Fruit fly (Drosophila melanogaster): ENCODE data around the gene CG33267.
"Not testable (repeated sequence)": the region's sequence is repeated elsewhere in the genome, so short reads cannot be mapped to it uniquely, and the experiment has no call there.

The CG33267 gene

dm6 chr3L:11557209-11557608 lies 7.1 kb upstream of the CG33267 start:
- TF ChIP-seq Crg-1 (GFP tag; optimal IDR thresholded peaks at IDR 0.05), result no peak
- TF ChIP-seq CG12768 (GFP tag; optimal IDR thresholded peaks at IDR 0.05), result peak; percentile 81

DNA sequence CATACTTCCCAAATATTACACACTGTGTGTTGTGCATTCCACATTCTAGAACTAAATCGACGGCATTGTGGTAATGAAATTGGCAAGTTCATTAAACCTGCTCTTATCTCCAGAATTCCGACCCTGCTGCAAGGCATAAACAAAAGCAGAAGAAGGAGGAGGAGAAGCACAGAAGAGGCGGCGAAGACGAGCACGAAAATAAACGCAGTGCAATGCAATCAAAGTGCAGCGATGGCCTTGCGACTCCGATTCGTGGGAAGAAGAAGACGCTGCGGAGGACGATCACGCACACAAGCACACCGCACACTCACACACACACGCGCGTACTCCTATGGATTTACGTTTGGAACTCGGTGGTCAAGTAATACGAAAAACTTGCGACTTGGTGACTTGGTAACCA lies 3.4 kb upstream of the CG33267 start:
- TF ChIP-seq CG14711 (tag; optimal IDR thresholded peaks at IDR 0.05), result no peak
- TF ChIP-seq Hr96 (GFP tag; optimal IDR thresholded peaks at IDR 0.05), result no peak
- TF ChIP-seq tj (GFP tag; optimal IDR thresholded peaks at IDR 0.05), result peak; percentile 22
- no peak for TF ChIP-seq cnc (optimal IDR thresholded peaks at IDR 0.05)
- no peak for TF ChIP-seq Mnt (GFP tag; optimal IDR thresholded peaks at IDR 0.05)
- TF ChIP-seq pad (GFP tag; optimal IDR thresholded peaks at IDR 0.05), result no peak
- TF ChIP-seq CG1620 (GFP tag; optimal IDR thresholded peaks at IDR 0.05), result no peak

DNA sequence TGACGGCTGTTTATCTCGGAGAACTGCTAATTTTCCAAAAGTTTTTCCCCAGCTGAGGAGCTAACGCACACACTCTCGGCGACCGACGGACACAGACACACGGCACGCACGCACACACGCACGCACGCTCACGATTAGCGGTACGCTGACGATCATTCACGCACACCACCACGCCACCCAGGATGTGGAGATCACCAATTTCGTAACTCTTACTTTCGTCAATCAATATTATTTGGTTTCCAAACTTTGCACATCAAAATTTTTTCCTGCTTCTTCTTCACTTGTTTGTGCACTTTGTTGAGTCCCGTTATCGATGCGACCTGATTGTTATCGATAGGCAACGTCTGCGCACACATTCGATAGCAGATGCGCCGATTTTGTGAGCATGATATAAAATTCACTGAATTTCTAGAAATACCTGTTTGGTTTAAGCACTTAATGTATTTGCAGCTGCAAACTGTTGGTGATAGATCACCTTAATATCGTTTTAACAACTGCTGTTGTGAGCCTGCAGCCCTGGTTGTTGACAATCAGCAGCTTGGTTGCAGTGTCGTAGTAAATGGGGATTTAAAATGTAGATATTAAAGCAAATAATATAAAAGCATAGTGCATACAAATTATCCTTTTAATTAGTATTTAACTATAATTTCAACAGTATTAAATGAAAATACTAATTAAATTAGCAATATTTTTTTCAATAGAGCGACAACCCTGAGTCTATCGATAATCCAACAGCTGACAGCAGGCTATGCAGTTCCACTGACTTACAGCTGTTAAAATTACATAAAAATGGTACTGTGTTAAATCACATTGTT lies 2.1 kb upstream of the CG33267 start, which contains the start of the genes CG7394 and Mob2:
TSS of gene CG7394 (plus strand) at position 51 of the 815 bp plus-strand sequence.
TSS of gene Mob2 (minus strand) at position 288 of the 815 bp plus-strand sequence.
- peak; percentile 94 for TF ChIP-seq CG11617 (GFP tag; optimal IDR thresholded peaks at IDR 0.05)
- TF ChIP-seq Crg-1 (GFP tag; optimal IDR thresholded peaks at IDR 0.05), result peak; percentile 84
- peak; percentile 83 for TF ChIP-seq ovo (GFP tag; optimal IDR thresholded peaks at IDR 0.05)
- peak; percentile 92 for TF ChIP-seq CG5204 (GFP tag; optimal IDR thresholded peaks at IDR 0.05)
- TF ChIP-seq cic (GFP tag; optimal IDR thresholded peaks at IDR 0.05), result peak; percentile 53
- TF ChIP-seq tj (GFP tag; optimal IDR thresholded peaks at IDR 0.05), result peak; percentile 76
- TF ChIP-seq Mnt (GFP tag; optimal IDR thresholded peaks at IDR 0.05), result peak; percentile 80
- peak; percentile 88 for TF ChIP-seq toe (GFP tag; optimal IDR thresholded peaks at IDR 0.05)
- peak; percentile 87 for TF ChIP-seq CG12768 (GFP tag; optimal IDR thresholded peaks at IDR 0.05)
- peak; percentile 95 for TF ChIP-seq CG7045 (GFP tag; optimal IDR thresholded peaks at IDR 0.05)
- TF ChIP-seq cnc (optimal IDR thresholded peaks at IDR 0.05), result no peak
- peak; percentile 97 for TF ChIP-seq bab1 (GFP tag; optimal IDR thresholded peaks at IDR 0.05)
- TF ChIP-seq CG14711 (tag; optimal IDR thresholded peaks at IDR 0.05), result peak; percentile 99
- peak; percentile 82 for TF ChIP-seq CG1620 (GFP tag; optimal IDR thresholded peaks at IDR 0.05)
- peak; percentile 86 for TF ChIP-seq Clk (GFP tag; optimal IDR thresholded peaks at IDR 0.05)
- TF ChIP-seq Hr96 (GFP tag; optimal IDR thresholded peaks at IDR 0.05), result peak; percentile 78
- peak; percentile 91 for TF ChIP-seq CG33017 (tag; optimal IDR thresholded peaks at IDR 0.05)
- TF ChIP-seq CG7101 (tag; optimal IDR thresholded peaks at IDR 0.05), result peak; percentile 94
- TF ChIP-seq pad (GFP tag; optimal IDR thresholded peaks at IDR 0.05), result peak; percentile 72
- TF ChIP-seq kay (GFP tag; ENCODE audit: borderline replicate concordance), result peak; percentile 96

- TF ChIP-seq bab1 (GFP tag; optimal IDR thresholded peaks at IDR 0.05), result no peak
- TF ChIP-seq cic (GFP tag; optimal IDR thresholded peaks at IDR 0.05), result no peak
- TF ChIP-seq CG14711 (tag; optimal IDR thresholded peaks at IDR 0.05), result no peak
- TF ChIP-seq CG33017 (tag; optimal IDR thresholded peaks at IDR 0.05), result no peak
- TF ChIP-seq ovo (GFP tag; optimal IDR thresholded peaks at IDR 0.05), result no peak
- TF ChIP-seq cnc (optimal IDR thresholded peaks at IDR 0.05), result no peak
- no peak for TF ChIP-seq CG5204 (GFP tag; optimal IDR thresholded peaks at IDR 0.05)
- no peak for TF ChIP-seq tj (GFP tag; optimal IDR thresholded peaks at IDR 0.05)
- TF ChIP-seq CG7101 (tag; optimal IDR thresholded peaks at IDR 0.05), result no peak
- TF ChIP-seq CG7045 (GFP tag; optimal IDR thresholded peaks at IDR 0.05), result no peak
- TF ChIP-seq kay (GFP tag; ENCODE audit: borderline replicate concordance), result no peak
- TF ChIP-seq CG1620 (GFP tag; optimal IDR thresholded peaks at IDR 0.05), result no peak
- TF ChIP-seq CG11617 (GFP tag; optimal IDR thresholded peaks at IDR 0.05), result no peak
- no peak for TF ChIP-seq pad (GFP tag; optimal IDR thresholded peaks at IDR 0.05)
- no peak for TF ChIP-seq Mnt (GFP tag; optimal IDR thresholded peaks at IDR 0.05)
- TF ChIP-seq toe (GFP tag; optimal IDR thresholded peaks at IDR 0.05), result no peak
- no peak for TF ChIP-seq Hr96 (GFP tag; optimal IDR thresholded peaks at IDR 0.05)
- no peak for TF ChIP-seq CG12768 (GFP tag; optimal IDR thresholded peaks at IDR 0.05)
- TF ChIP-seq Clk (GFP tag; optimal IDR thresholded peaks at IDR 0.05), result no peak
These were observed 10.3 kb downstream of the CG33267 start, which contains the start of gene CG33490 for dm6 chr3L:11574563-11574962. CG33490 (minus strand) TSS chr3L:11574663.

DNA sequence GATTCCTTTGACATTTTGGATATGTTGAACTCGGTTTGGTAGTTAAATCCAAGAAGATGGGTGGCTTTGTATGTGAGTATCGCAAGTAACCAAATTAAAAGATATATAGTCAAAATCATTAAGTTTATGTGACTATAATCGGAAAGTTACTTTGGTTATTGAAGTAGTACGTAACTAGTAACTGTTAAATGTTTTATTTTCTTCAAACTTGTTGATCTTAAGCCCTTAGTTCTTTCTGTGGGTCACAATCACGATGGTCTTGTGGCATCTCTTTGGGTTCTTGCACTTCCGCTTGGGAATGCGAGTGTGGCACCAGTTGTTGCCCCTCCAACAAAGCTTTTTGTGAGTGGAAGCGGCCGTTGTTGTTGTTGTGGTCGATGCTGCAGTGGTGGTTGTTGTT lies 12.7 kb downstream of the CG33267 start, which contains the start of gene CG33489:
TSS of gene CG33489 (minus strand) at position 101 of the 400 bp plus-strand sequence.
- TF ChIP-seq Crg-1 (GFP tag; optimal IDR thresholded peaks at IDR 0.05); cnc (optimal IDR thresholded peaks at IDR 0.05); pad (GFP tag; optimal IDR thresholded peaks at IDR 0.05): not testable (repeated sequence)

dm6 chr3L:11577395-11577794 lies 13.1 kb downstream of the CG33267 start, which contains the start of gene CG33271:
CG33271 (minus strand) TSS chr3L:11577495.
- TF ChIP-seq toe (GFP tag; optimal IDR thresholded peaks at IDR 0.05), result no peak
- TF ChIP-seq CG5204 (GFP tag; optimal IDR thresholded peaks at IDR 0.05), result no peak
- TF ChIP-seq CG12768 (GFP tag; optimal IDR thresholded peaks at IDR 0.05), result no peak
- no peak for TF ChIP-seq cnc (optimal IDR thresholded peaks at IDR 0.05)
- TF ChIP-seq bab1 (GFP tag; optimal IDR thresholded peaks at IDR 0.05), result no peak
- no peak for TF ChIP-seq ovo (GFP tag; optimal IDR thresholded peaks at IDR 0.05)
- no peak for TF ChIP-seq Crg-1 (GFP tag; optimal IDR thresholded peaks at IDR 0.05)
- no peak for TF ChIP-seq CG7045 (GFP tag; optimal IDR thresholded peaks at IDR 0.05)
- no peak for TF ChIP-seq pad (GFP tag; optimal IDR thresholded peaks at IDR 0.05)
- no peak for TF ChIP-seq cic (GFP tag; optimal IDR thresholded peaks at IDR 0.05)
